Fruit fly (Drosophila melanogaster): ENCODE measurements around the gene CG15370.

CG15370 gene

dm6 chrX:9251212-9251877 is 26.1 kb downstream of the CG15370 start (continued):
- TF ChIP-seq Hr51 (GFP tag; optimal IDR thresholded peaks at IDR 0.05) (peak in 1 of 2 experiments; percentile 43), CG2712 (tag; optimal IDR thresholded peaks at IDR 0.05) (peak; percentile 21), CG6854 (GFP tag; optimal IDR thresholded peaks at IDR 0.05) (no peak), Xbp1 (GFP tag; optimal IDR thresholded peaks at IDR 0.05) (peak; percentile 22), so (GFP tag; IDR thresholded peaks at IDR 0.05) (0 out of 3 replicates have a peak, but pooled peaks have one; percentile 8), pum (GFP tag; optimal IDR thresholded peaks at IDR 0.05) (peak; percentile 12), gsb-n (tag; optimal IDR thresholded peaks at IDR 0.05) (no peak), CG10462 (GFP tag; optimal IDR thresholded peaks at IDR 0.05) (no peak), BtbVII (GFP tag; optimal IDR thresholded peaks at IDR 0.05) (no peak), CG14860 (GFP tag; IDR thresholded peaks at IDR 0.05; ENCODE audit: partially characterized antibody) (no peak), gsb (GFP tag; IDR thresholded peaks at IDR 0.05) (no peak), CG10979 (tag; optimal IDR thresholded peaks at IDR 0.05) (peak; percentile 34), Asciz (GFP tag; optimal IDR thresholded peaks at IDR 0.05) (peak; percentile 20), esg (GFP tag; conservative IDR thresholded peaks at IDR 0.05) (0 out of 2 replicates have a peak, but pooled peaks have one; percentile 12), pan (optimal IDR thresholded peaks at IDR 0.05) (no peak), pan (GFP tag; optimal IDR thresholded peaks at IDR 0.05 in 1 of 2, IDR thresholded peaks at IDR 0.05 in 1 of 2) (no peak), bsh (GFP tag; optimal IDR thresholded peaks at IDR 0.05) (peak; percentile 1 to 37), Ets65A (GFP tag) (peak; percentile 85), ind (GFP tag; optimal IDR thresholded peaks at IDR 0.05) (peak; percentile 27), toy (GFP tag; IDR thresholded peaks at IDR 0.05) (no peak), CG17359 (tag; optimal IDR thresholded peaks at IDR 0.05) (peak; percentile 30), chinmo (GFP tag; IDR thresholded peaks at IDR 0.05; ENCODE audit: partially characterized antibody) (no peak), az2 (GFP tag; optimal IDR thresholded peaks at IDR 0.05) (peak; percentile 39), CG1529 (GFP tag; optimal IDR thresholded peaks at IDR 0.05) (peak; percentile 5), phol (tag; optimal IDR thresholded peaks at IDR 0.05) (peak; percentile 15), CG12155 (GFP tag; optimal IDR thresholded peaks at IDR 0.05) (no peak), bcd (GFP tag; optimal IDR thresholded peaks at IDR 0.05) (peak; percentile 24), Oli (tag; optimal IDR thresholded peaks at IDR 0.05) (peak; percentile 31), otp (GFP tag; IDR thresholded peaks at IDR 0.05) (no peak), CHES-1-like (GFP tag; optimal IDR thresholded peaks at IDR 0.05) (no peak), da (GFP tag; optimal IDR thresholded peaks at IDR 0.05) (no peak), jumu (GFP tag; optimal IDR thresholded peaks at IDR 0.05) (no peak), Atf3 (GFP tag; optimal IDR thresholded peaks at IDR 0.05) (no peak), Blimp-1 (GFP tag; optimal IDR thresholded peaks at IDR 0.05) (peak; percentile 24), CG10654 (GFP tag; optimal IDR thresholded peaks at IDR 0.05) (peak; percentile 23), sug (tag; optimal IDR thresholded peaks at IDR 0.05) (peak; percentile 8), CG2678 (tag; optimal IDR thresholded peaks at IDR 0.05) (peak; percentile 34), Dbx (GFP tag; IDR thresholded peaks at IDR 0.05) (no peak), Ada2b (GFP tag; IDR thresholded peaks at IDR 0.05) (0 out of 2 replicates have a peak, but pooled peaks have one; percentile 19), wor (GFP tag; IDR thresholded peaks at IDR 0.05) (peak; percentile 30; the same call in 1 of the 2 replicates), CG9727 (GFP tag; optimal IDR thresholded peaks at IDR 0.05) (peak; percentile 2), CG17612 (GFP tag; IDR thresholded peaks at IDR 0.05) (no peak), dmrt99B (tag; optimal IDR thresholded peaks at IDR 0.05) (peak; percentile 45)
